Fruit fly (Drosophila melanogaster): ENCODE data around the gene CG32944.

- TF ChIP-seq h (optimal IDR thresholded peaks at IDR 0.05) (no peak), psq (optimal IDR thresholded peaks at IDR 0.05) (no peak), ttk (optimal IDR thresholded peaks at IDR 0.05) (no peak), insv (optimal IDR thresholded peaks at IDR 0.05) (no peak), Sin3A (optimal IDR thresholded peaks at IDR 0.05) (no peak)
Measured at dm6 chr3R:4452345-4453044, 33.1 kb upstream of the CG32944 start.
